Fruit fly (Drosophila melanogaster): ENCODE data around the gene dia.

- TF ChIP-seq Sox102F (GFP tag; optimal IDR thresholded peaks at IDR 0.05) = no peak
- no peak for TF ChIP-seq Met (GFP tag; optimal IDR thresholded peaks at IDR 0.05)
- no peak for TF ChIP-seq Lpt (GFP tag; optimal IDR thresholded peaks at IDR 0.05)
These were observed 22.7 kb upstream of the dia start for dm6 chr2L:20735121-20735855.
